Fruit fly (Drosophila melanogaster) whole organism, embryonic: ENCODE data around the gene wg.

Source experiments
- Adf1 ChIP-seq: fragments of 200-800 bp; sonication (Bioruptor generic); IDR thresholded peaks from 2 replicates; pipeline ENCODE4 v1.3.6; 2022; ENCODE audit warnings: missing biosample characterization, missing genetic modification characterization
- Bgb ChIP-seq: fragments of 200-800 bp; sonication (Bioruptor generic); IDR thresholded peaks from 2 replicates; pipeline ENCODE4 v1.3.6; 2022; ENCODE audit warnings: missing biosample characterization, missing genetic modification characterization; ENCODE audit not compliant: partially characterized antibody
- Blimp-1 ChIP-seq: fragments of 200-800 bp; sonication (Bioruptor generic); optimal IDR thresholded peaks from 3 replicates; lab custom pipeline; 2018; ENCODE audit warnings: missing biosample characterization, missing genetic modification characterization, mild to moderate bottlenecking, moderate library complexity, missing genetic modification reagents
- CG10274 ChIP-seq: fragments of 200-800 bp; sonication (Bioruptor generic); optimal IDR thresholded peaks from 3 replicates; lab custom pipeline; 2017; ENCODE audit warnings: missing biosample characterization, mild to moderate bottlenecking, missing genetic modification characterization
- CG11247 ChIP-seq: fragments of 200-800 bp; sonication (Bioruptor generic); IDR thresholded peaks from 2 replicates; pipeline ENCODE4 v1.3.6; 2022; ENCODE audit warnings: missing biosample characterization, missing genetic modification characterization
- CG12104 ChIP-seq: fragments of 200-800 bp; sonication (Bioruptor generic); optimal IDR thresholded peaks from 3 replicates; lab custom pipeline; 2016; ENCODE audit warnings: missing biosample characterization, missing genetic modification characterization
- CG15696 ChIP-seq: fragments of 200-800 bp; sonication (Bioruptor generic); optimal IDR thresholded peaks from 2 replicates; lab custom pipeline; 2019; ENCODE audit warnings: missing biosample characterization, mild to moderate bottlenecking, missing genetic modification characterization, moderate library complexity
- CG2116 ChIP-seq: fragments of 200-800 bp; sonication (Bioruptor generic); optimal IDR thresholded peaks from 3 replicates; lab custom pipeline; 2018; ENCODE audit warnings: missing biosample characterization, mild to moderate bottlenecking, missing genetic modification characterization
- CG2120 ChIP-seq: fragments of 200-800 bp; sonication (Bioruptor generic); optimal IDR thresholded peaks from 3 replicates; lab custom pipeline; 2016; ENCODE audit warnings: missing biosample characterization, missing genetic modification characterization
- CG31365 ChIP-seq: fragments of 200-800 bp; sonication (Bioruptor generic); optimal IDR thresholded peaks from 2 replicates; lab custom pipeline; 2018; ENCODE audit warnings: missing biosample characterization, mild to moderate bottlenecking, missing genetic modification characterization
- CG3163 ChIP-seq: fragments of 200-800 bp; sonication (Bioruptor generic); optimal IDR thresholded peaks from 3 replicates; lab custom pipeline; 2016; ENCODE audit warnings: missing biosample characterization, missing genetic modification characterization
- CG4404 ChIP-seq: fragments of 200-800 bp; sonication (Bioruptor generic); IDR thresholded peaks from 2 replicates; pipeline ENCODE4 v1.3.6; 2022; ENCODE audit warnings: missing biosample characterization, missing genetic modification characterization
- CG4424 ChIP-seq: fragments of 200-800 bp; sonication (Bioruptor generic); optimal IDR thresholded peaks from 3 replicates; lab custom pipeline; 2016; ENCODE audit warnings: missing biosample characterization, missing genetic modification characterization
- CG5180 ChIP-seq: fragments of 200-800 bp; sonication (Bioruptor generic); optimal IDR thresholded peaks from 3 replicates; lab custom pipeline; 2017; ENCODE audit warnings: missing biosample characterization, missing genetic modification characterization, mild to moderate bottlenecking, moderate library complexity, missing genetic modification reagents
- CG5953 ChIP-seq: fragments of 200-800 bp; sonication (Bioruptor generic); IDR thresholded peaks from 2 replicates; pipeline ENCODE4 v1.3.6; 2022; ENCODE audit warnings: missing biosample characterization, missing genetic modification characterization
- CG7372 ChIP-seq: fragments of 200-800 bp; sonication (Bioruptor generic); IDR thresholded peaks from 2 replicates; pipeline ENCODE4 v1.3.6; 2022; ENCODE audit warnings: missing biosample characterization, missing genetic modification characterization
- CG9609 ChIP-seq: fragments of 200-800 bp; sonication (Bioruptor generic); optimal IDR thresholded peaks from 3 replicates; lab custom pipeline; 2016; ENCODE audit warnings: missing biosample characterization, missing genetic modification characterization
- CG9876 ChIP-seq: fragments of 200-800 bp; sonication (Bioruptor generic); optimal IDR thresholded peaks from 2 replicates; lab custom pipeline; 2016; ENCODE audit warnings: missing biosample characterization, missing genetic modification characterization
- D19A ChIP-seq: fragments of 200-800 bp; optimal IDR thresholded peaks from 3 replicates; lab custom pipeline; 2019; ENCODE audit warnings: missing biosample characterization, mild to moderate bottlenecking, missing genetic modification characterization, moderate library complexity
- Gsc ChIP-seq: fragments of 200-800 bp; sonication (Bioruptor generic); IDR thresholded peaks from 2 replicates; pipeline ENCODE4 v1.3.6; 2022; ENCODE audit warnings: missing biosample characterization, missing genetic modification characterization
- H15 ChIP-seq: fragments of 200-800 bp; sonication (Bioruptor generic); IDR thresholded peaks from 3 replicates; pipeline ENCODE4 v1.3.6; 2022; ENCODE audit warnings: missing biosample characterization, missing genetic modification characterization
- Hr78 ChIP-seq, 2 experiments: fragments of 200-800 bp in 1 of 2; fragments of >200 bp in 1 of 2; sonication (Bioruptor generic) in 1 of 2; optimal IDR thresholded peaks; 2 replicates each; lab custom pipeline; 2017 to 2019; ENCODE audit warnings: missing biosample characterization in 2 of 2, missing genetic modification characterization in 2 of 2, mild to moderate bottlenecking in 1 of 2, moderate library complexity in 1 of 2
- Mes4 ChIP-seq: fragments of 200-800 bp; sonication (Bioruptor generic); optimal IDR thresholded peaks from 2 replicates; lab custom pipeline; 2016; ENCODE audit warnings: missing biosample characterization, missing genetic modification characterization
- Ptx1 ChIP-seq: fragments of 200-800 bp; sonication (Bioruptor generic); IDR thresholded peaks from 2 replicates; pipeline ENCODE4 v1.3.6; 2022; ENCODE audit warnings: missing biosample characterization, missing genetic modification characterization
- Side ChIP-seq: fragments of 200-800 bp; sonication (Bioruptor generic); optimal IDR thresholded peaks from 2 replicates; lab custom pipeline; 2016; ENCODE audit warnings: missing biosample characterization, missing genetic modification characterization
- Taf1 ChIP-seq: fragments of 200-800 bp; sonication (Bioruptor generic); IDR thresholded peaks from 2 replicates; pipeline ENCODE4 v1.3.6; 2022; ENCODE audit warnings: missing biosample characterization, missing genetic modification characterization
- Vsx1 ChIP-seq: fragments of 200-800 bp; sonication (Bioruptor generic); optimal IDR thresholded peaks from 2 replicates; lab custom pipeline; 2017; ENCODE audit warnings: missing biosample characterization, mild to moderate bottlenecking, missing genetic modification characterization, missing genetic modification reagents
- Xbp1 ChIP-seq: fragments of 200-800 bp; sonication (Bioruptor generic); optimal IDR thresholded peaks from 3 replicates; lab custom pipeline; 2016; ENCODE audit warnings: missing biosample characterization, mild to moderate bottlenecking, missing genetic modification characterization
- bab2 ChIP-seq: fragments of 200-800 bp; sonication (Bioruptor generic); optimal IDR thresholded peaks from 2 replicates; lab custom pipeline; 2016; ENCODE audit warnings: missing biosample characterization, missing genetic modification characterization
- bsh ChIP-seq, 2 experiments: fragments of 200-800 bp; sonication (Bioruptor generic); optimal IDR thresholded peaks; 2 replicates each; lab custom pipeline; 2017 to 2018; ENCODE audit warnings: mild to moderate bottlenecking in 2 of 2, missing biosample characterization in 2 of 2, missing genetic modification characterization in 2 of 2, moderate library complexity in 1 of 2
- corto ChIP-seq: fragments of 200-800 bp; sonication (Bioruptor generic); optimal IDR thresholded peaks from 2 replicates; lab custom pipeline; 2016; ENCODE audit warnings: missing biosample characterization, mild to moderate bottlenecking, missing genetic modification characterization, moderate library complexity
- croc ChIP-seq: fragments of 200-800 bp; sonication (Bioruptor generic); conservative IDR thresholded peaks from 3 replicates; pipeline ENCODE4 v1.3.6; 2022; ENCODE audit warnings: missing biosample characterization, missing genetic modification characterization
- crol ChIP-seq: fragments of 200-800 bp; sonication (Bioruptor generic); IDR thresholded peaks from 2 replicates; pipeline ENCODE4 v1.3.6; 2022; ENCODE audit warnings: missing biosample characterization, missing genetic modification characterization
- disco-r ChIP-seq: fragments of 200-800 bp; sonication (Bioruptor generic); optimal IDR thresholded peaks from 2 replicates; lab custom pipeline; 2016; ENCODE audit warnings: missing biosample characterization, missing genetic modification characterization
- emc ChIP-seq: fragments of 200-800 bp; sonication (Bioruptor generic); optimal IDR thresholded peaks from 2 replicates; lab custom pipeline; 2016; ENCODE audit warnings: missing biosample characterization, missing genetic modification characterization
- ken ChIP-seq: fragments of 200-800 bp; sonication (Bioruptor generic); IDR thresholded peaks from 3 replicates; pipeline ENCODE4 v1.3.6; 2022; ENCODE audit warnings: missing biosample characterization, missing genetic modification characterization
- lilli ChIP-seq: fragments of 200-800 bp; sonication (Bioruptor generic); optimal IDR thresholded peaks from 3 replicates; lab custom pipeline; 2016; ENCODE audit warnings: missing biosample characterization, missing genetic modification characterization
- mam ChIP-seq: fragments of 200-800 bp; sonication (Bioruptor generic); optimal IDR thresholded peaks from 3 replicates; lab custom pipeline; 2016; ENCODE audit warnings: missing biosample characterization, missing genetic modification characterization
- pita ChIP-seq: fragments of 200-800 bp; sonication (Bioruptor generic); optimal IDR thresholded peaks from 2 replicates; lab custom pipeline; 2017; ENCODE audit warnings: missing biosample characterization, mild to moderate bottlenecking, missing genetic modification characterization
- pnt ChIP-seq: fragments of 200-800 bp; sonication (Bioruptor generic); optimal IDR thresholded peaks from 3 replicates; lab custom pipeline; 2016; ENCODE audit warnings: missing biosample characterization, missing genetic modification characterization
- psq ChIP-seq: fragments of 200-800 bp; sonication (Bioruptor generic); optimal IDR thresholded peaks from 2 replicates; lab custom pipeline; 2017; ENCODE audit warnings: missing biosample characterization, missing genetic modification characterization
- sim ChIP-seq: fragments of 200-800 bp; sonication (Bioruptor generic); IDR thresholded peaks from 2 replicates; pipeline ENCODE4 v1.3.6; 2022; ENCODE audit warnings: missing biosample characterization, missing genetic modification characterization
- slbo ChIP-seq: fragments of 200-800 bp; sonication (Bioruptor generic); IDR thresholded peaks from 2 replicates; pipeline ENCODE4 v1.3.6; 2022; ENCODE audit warnings: missing biosample characterization, missing genetic modification characterization
- sna ChIP-seq: fragments of 200-800 bp; sonication (Bioruptor generic); IDR thresholded peaks from 2 replicates; pipeline ENCODE4 v1.3.6; 2022; ENCODE audit warnings: missing biosample characterization, missing genetic modification characterization; ENCODE audit not compliant: partially characterized antibody
- sob ChIP-seq: fragments of 200-800 bp; sonication (Bioruptor generic); IDR thresholded peaks from 2 replicates; pipeline ENCODE4 v1.3.6; 2022; ENCODE audit warnings: missing biosample characterization, missing genetic modification characterization
- sqz ChIP-seq: fragments of 200-800 bp; sonication (Bioruptor generic); optimal IDR thresholded peaks from 3 replicates; lab custom pipeline; 2018; ENCODE audit warnings: missing biosample characterization, mild to moderate bottlenecking, missing genetic modification characterization
- tio ChIP-seq: fragments of 200-800 bp; sonication (Bioruptor generic); optimal IDR thresholded peaks from 2 replicates; lab custom pipeline; 2017; ENCODE audit warnings: missing biosample characterization, missing genetic modification characterization, inconsistent platforms
- unpg ChIP-seq: fragments of 200-800 bp; sonication (Bioruptor generic); optimal IDR thresholded peaks from 3 replicates; lab custom pipeline; 2018; ENCODE audit warnings: missing biosample characterization, mild to moderate bottlenecking, missing genetic modification characterization, moderate library complexity
- zfh1 ChIP-seq: fragments of 200-800 bp; sonication (Bioruptor generic); IDR thresholded peaks from 3 replicates; pipeline ENCODE4 v1.3.6; 2022; ENCODE audit warnings: missing biosample characterization, missing genetic modification characterization

The wg gene

DNA sequence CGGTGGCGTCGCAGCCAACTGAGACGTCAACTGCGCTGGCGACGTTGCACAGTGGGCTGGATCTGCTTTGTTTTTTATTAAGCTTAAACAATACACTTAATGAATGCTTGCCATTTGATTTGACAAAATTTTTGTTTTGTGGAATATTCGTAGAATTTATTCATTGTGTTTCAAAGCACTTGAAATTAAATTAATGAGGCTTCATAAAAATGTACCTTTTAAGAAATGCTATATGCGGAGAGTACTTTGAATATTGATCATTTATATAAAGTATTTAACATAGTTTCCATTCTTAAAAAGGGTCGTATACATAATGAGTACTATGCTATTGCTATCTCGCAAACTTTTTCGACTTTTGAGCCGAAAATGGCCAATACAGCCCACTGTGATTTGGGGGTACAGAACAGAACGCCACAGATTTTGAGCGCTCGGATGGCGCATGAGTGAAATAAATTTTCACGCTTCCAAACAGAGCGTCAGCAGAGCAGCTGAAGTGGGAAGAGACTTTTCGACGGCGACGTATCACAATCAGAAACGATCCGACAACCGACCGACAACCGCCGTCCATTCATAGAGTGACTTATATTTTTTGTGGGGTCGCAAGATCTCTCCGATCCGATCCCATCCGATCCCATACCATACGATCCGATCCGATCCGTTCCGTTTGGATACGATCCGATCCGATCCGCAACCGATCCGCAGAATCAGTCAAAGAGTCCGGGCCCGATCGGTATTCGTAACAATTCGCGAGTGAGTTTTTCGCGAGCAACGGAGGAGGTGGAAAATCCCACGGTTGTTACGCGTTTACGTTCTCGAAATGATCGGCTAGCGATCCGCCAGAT, 26.4 kb downstream of the wg start, which contains the start of gene Wnt6 (continued):
- TF ChIP-seq sqz (GFP tag; lab: Kevin White, UChicago), result no peak
- peak; percentile 73 for TF ChIP-seq tio (GFP tag; lab: Kevin White, UChicago)
- TF ChIP-seq CG11247 (GFP tag; lab: Robert Waterston, UW), result 0 out of 2 replicates have a peak, but pooled peaks have one; percentile 14
- peak; percentile 56 for TF ChIP-seq slbo (GFP tag; lab: Robert Waterston, UW)
- peak; percentile 43 for TF ChIP-seq Mes4
- peak; percentile 83 for TF ChIP-seq Adf1 (GFP tag; lab: Robert Waterston, UW)
- peak; percentile 9 for TF ChIP-seq unpg (GFP tag; lab: Kevin White, UChicago)
- TF ChIP-seq emc (GFP tag; lab: Kevin White, UChicago), result no peak
- peak; percentile 25 for TF ChIP-seq pnt
- TF ChIP-seq crol (GFP tag; lab: Robert Waterston, UW), result no peak
- peak in 1 of 2 experiments; percentile 66 for TF ChIP-seq Hr78 (GFP tag; optimal IDR thresholded peaks at IDR 0.05; lab: Kevin White, UChicago)
- peak; percentile 30 for TF ChIP-seq croc
- TF ChIP-seq Xbp1 (GFP tag; lab: Kevin White, UChicago), result peak; percentile 58
- TF ChIP-seq ken, result peak; percentile 39; the same call in 2 of the 3 replicates
- TF ChIP-seq CG9876 (GFP tag; lab: Kevin White, UChicago), result no peak
- TF ChIP-seq zfh1, result peak; percentile 55; the same call in 1 of the 3 replicates
- peak; percentile 80 for TF ChIP-seq CG2120
- TF ChIP-seq D19A (tag; lab: Kevin White, UChicago), result peak; percentile 76
- no peak; the same call in 1 of the 2 replicates for TF ChIP-seq Taf1 (GFP tag; lab: Robert Waterston, UW)
- no peak for TF ChIP-seq H15
- TF ChIP-seq CG9609 (GFP tag; lab: Kevin White, UChicago), result peak; percentile 49
- TF ChIP-seq CG7372, result peak; percentile 45
- peak; percentile 67 for TF ChIP-seq Vsx1 (GFP tag; lab: Kevin White, UChicago)
- TF ChIP-seq CG12104 (GFP tag; lab: Kevin White, UChicago), result peak; percentile 41
- no peak for TF ChIP-seq CG15696 (tag; lab: Kevin White, UChicago)
- TF ChIP-seq CG4424 (GFP tag; lab: Kevin White, UChicago), result peak; percentile 34
- no peak for TF ChIP-seq CG5953 (GFP tag; lab: Robert Waterston, UW)
- 0 out of 2 replicates have a peak, but pooled peaks have one; percentile 10 for TF ChIP-seq CG4404 (GFP tag; lab: Robert Waterston, UW)
- 0 out of 2 replicates have a peak, but pooled peaks have one; percentile 4 for TF ChIP-seq Gsc (GFP tag; lab: Robert Waterston, UW)
- no peak for TF ChIP-seq sim (GFP tag; lab: Robert Waterston, UW)
- no peak for TF ChIP-seq Blimp-1 (GFP tag; lab: Kevin White, UChicago)
- peak; percentile 75 for TF ChIP-seq lilli (GFP tag; lab: Kevin White, UChicago)
- peak in 1 of 2 experiments; percentile 66 for TF ChIP-seq bsh (GFP tag; optimal IDR thresholded peaks at IDR 0.05; lab: Kevin White, UChicago)
- TF ChIP-seq psq, result peak; percentile 6
- TF ChIP-seq sob, result peak; percentile 59; the same call in 1 of the 2 replicates
- TF ChIP-seq pita (GFP tag; lab: Kevin White, UChicago), result no peak
- no peak for TF ChIP-seq CG10274
- TF ChIP-seq mam (GFP tag; lab: Kevin White, UChicago), result peak; percentile 38
- TF ChIP-seq CG5180, result peak; percentile 29
- peak; percentile 68; the same call in 1 of the 2 replicates for TF ChIP-seq Ptx1 (GFP tag; lab: Robert Waterston, UW)
- no peak for TF ChIP-seq Bgb (GFP tag; lab: Robert Waterston, UW)
- peak; percentile 53 for TF ChIP-seq Side (GFP tag; lab: Kevin White, UChicago)
- TF ChIP-seq CG3163 (GFP tag; lab: Kevin White, UChicago), result peak; percentile 29
- TF ChIP-seq corto (GFP tag; lab: Kevin White, UChicago), result no peak
- no peak for TF ChIP-seq CG31365 (tag; lab: Kevin White, UChicago)
- peak; percentile 46 for TF ChIP-seq disco-r (GFP tag; lab: Kevin White, UChicago)
- peak; percentile 21 for TF ChIP-seq bab2 (GFP tag; lab: Kevin White, UChicago)
- peak; percentile 29 for TF ChIP-seq CG2116 (GFP tag; lab: Kevin White, UChicago)
- no peak for TF ChIP-seq sna (GFP tag; lab: Robert Waterston, UW)
